Fruit fly (Drosophila melanogaster): ENCODE results near the gene CG3224.

- TF ChIP-seq h (optimal IDR thresholded peaks at IDR 0.05): no peak
- no peak for TF ChIP-seq psq (optimal IDR thresholded peaks at IDR 0.05)
- TF ChIP-seq Sin3A (optimal IDR thresholded peaks at IDR 0.05): no peak
- no peak for TF ChIP-seq ttk (optimal IDR thresholded peaks at IDR 0.05)
- TF ChIP-seq insv (optimal IDR thresholded peaks at IDR 0.05): no peak
Measured at dm6 chrX:6615476-6615875, 45.8 kb downstream of the CG3224 start.
